Worm (Caenorhabditis elegans) whole organism, L1 larva: ENCODE measurements around the gene Y56A3A.2.

Experiments
- dsc-1 ChIP-seq: sonication (generic microtip); optimal IDR thresholded peaks from 2 replicates; lab custom pipeline; 2016; ENCODE audit warnings: mild to moderate bottlenecking, missing genetic modification characterization, missing compliant biosample characterization
- lin-13 ChIP-seq: fragments of 150-350 bp; optimal IDR thresholded peaks from 2 replicates; lab custom pipeline; 2014; ENCODE audit warnings: missing biosample characterization, missing genetic modification reagents, missing genetic modification characterization

Y56A3A.2 gene

DNA sequence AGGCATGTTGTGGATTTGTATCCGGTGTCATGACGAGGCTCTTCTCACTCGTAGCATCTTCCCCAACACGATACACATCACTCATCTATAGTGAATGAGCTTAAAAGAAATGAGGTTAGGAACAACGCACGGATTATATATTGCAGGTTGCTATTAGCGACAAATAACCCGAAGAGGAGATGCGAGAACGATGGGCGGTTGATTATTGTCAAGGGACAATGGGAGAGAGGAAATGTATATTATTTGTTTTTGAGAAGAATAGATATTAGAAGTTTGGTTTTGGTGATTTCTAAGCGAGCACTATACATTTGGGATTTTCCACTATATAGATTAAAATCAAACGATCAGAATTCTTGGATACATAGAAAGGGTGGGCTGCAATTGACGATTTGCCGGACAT is 55.4 kb downstream of the Y56A3A.2 start, which contains the start of gene C18D11.7:
TSS of gene C18D11.7 (minus strand) at position 101 of the 400 bp plus-strand sequence.
- no peak for TF ChIP-seq lin-13 (GFP tag; lab: Kevin White, UChicago)
- TF ChIP-seq dsc-1 (tag; lab: Kevin White, UChicago) = peak; percentile 15
